Fruit fly (Drosophila melanogaster): ENCODE results near the gene CG12241.

CG12241 gene

DNA sequence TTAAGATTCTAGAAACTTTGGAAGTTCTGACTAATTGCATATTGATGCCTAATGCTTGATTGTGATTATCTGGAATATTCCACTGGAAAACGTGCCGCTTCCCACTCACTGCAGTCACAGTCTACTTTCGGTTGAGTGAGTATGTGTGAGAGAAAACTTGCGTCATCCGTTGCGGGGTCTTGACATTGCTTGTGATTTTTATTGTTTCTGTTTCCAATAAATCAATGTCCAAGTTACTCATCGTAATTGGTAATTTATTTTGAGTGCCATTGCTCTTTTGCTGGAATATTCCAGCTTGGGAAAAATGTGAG, 23.9 kb downstream of the CG12241 start:
- TF ChIP-seq tj (GFP tag; optimal IDR thresholded peaks at IDR 0.05) (no peak), kay (GFP tag; ENCODE audit: borderline replicate concordance) (peak; percentile 51)

DNA sequence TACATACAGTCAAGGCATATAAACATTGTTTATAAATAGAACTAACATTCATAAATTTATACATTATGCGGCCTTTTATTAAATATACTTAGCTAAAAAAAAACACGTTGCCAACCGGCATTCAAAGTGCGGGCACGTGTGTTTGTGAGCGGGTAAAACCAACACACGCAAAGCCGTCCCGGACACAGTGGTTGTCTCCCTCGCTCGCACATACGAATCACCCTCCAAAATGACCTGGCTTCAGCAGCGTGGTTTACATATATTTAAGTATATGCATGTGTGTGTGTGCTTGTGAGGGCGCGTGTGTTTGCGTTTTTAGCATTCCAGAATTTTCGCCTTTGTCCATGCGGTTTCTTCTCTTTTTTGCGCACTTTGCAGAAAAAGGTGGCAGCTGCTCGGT, 24.4 kb downstream of the CG12241 start:
- TF ChIP-seq Hr96 (GFP tag; optimal IDR thresholded peaks at IDR 0.05) (peak; percentile 38), ovo (GFP tag; optimal IDR thresholded peaks at IDR 0.05) (peak; percentile 28), Clk (GFP tag; optimal IDR thresholded peaks at IDR 0.05) (no peak), CG1620 (GFP tag; optimal IDR thresholded peaks at IDR 0.05) (no peak), tj (GFP tag; optimal IDR thresholded peaks at IDR 0.05) (peak; percentile 80), CG11617 (GFP tag; optimal IDR thresholded peaks at IDR 0.05) (no peak), CG5204 (GFP tag; optimal IDR thresholded peaks at IDR 0.05) (peak; percentile 29), CG12768 (GFP tag; optimal IDR thresholded peaks at IDR 0.05) (peak; percentile 48), Mnt (GFP tag; optimal IDR thresholded peaks at IDR 0.05) (peak; percentile 96), CG7101 (tag; optimal IDR thresholded peaks at IDR 0.05) (no peak)

DNA sequence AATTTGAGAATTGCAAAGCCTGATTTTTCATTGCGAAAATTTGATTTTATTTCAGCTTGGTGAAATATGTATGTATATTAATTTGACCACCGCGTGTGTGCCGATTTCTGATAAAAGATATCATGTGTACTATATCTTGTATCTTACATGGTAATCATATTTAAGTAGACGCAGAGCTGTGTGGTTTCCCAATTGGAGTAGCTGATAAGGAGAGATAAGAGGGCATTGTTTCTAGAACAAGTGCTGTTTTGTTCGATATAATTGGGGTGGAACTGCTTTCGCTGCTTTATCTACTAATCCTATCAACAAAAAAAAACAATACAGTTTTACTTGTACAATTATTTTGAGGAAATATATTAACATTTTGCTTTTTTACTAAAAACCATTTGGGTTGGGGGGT, 27.5 kb downstream of the CG12241 start:
- TF ChIP-seq pad (GFP tag; optimal IDR thresholded peaks at IDR 0.05) (no peak), CG12768 (GFP tag; optimal IDR thresholded peaks at IDR 0.05) (peak; percentile 18), tj (GFP tag; optimal IDR thresholded peaks at IDR 0.05) (peak; percentile 24), CG7101 (tag; optimal IDR thresholded peaks at IDR 0.05) (peak; percentile 18)

DNA sequence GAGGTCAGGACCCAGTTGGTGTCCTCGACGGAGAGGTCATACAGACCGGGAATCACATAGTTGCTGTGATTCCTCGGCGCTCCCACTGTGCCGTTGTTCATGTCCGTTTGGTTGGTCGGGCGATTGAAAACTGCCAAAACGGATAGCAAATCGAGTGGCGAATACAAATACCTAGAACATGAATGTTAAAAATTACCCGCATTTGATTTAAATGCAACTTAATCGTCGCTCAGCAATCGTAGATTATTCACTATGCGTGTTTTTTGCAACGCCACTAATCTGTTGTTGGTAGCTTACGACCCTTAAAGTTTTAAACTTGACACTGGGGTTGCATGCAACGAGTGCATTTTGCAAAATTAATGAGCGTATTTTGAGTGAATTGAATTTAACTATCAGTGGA, 30.0 kb downstream of the CG12241 start, which contains the start of gene Amt:
Gene Amt (minus strand): TSS at position 101 of the 400 bp plus-strand sequence.
- TF ChIP-seq CG33017 (tag; optimal IDR thresholded peaks at IDR 0.05): no peak
- TF ChIP-seq Crg-1 (GFP tag; optimal IDR thresholded peaks at IDR 0.05): no peak
- no peak for TF ChIP-seq CG14711 (tag; optimal IDR thresholded peaks at IDR 0.05)
- no peak for TF ChIP-seq CG7101 (tag; optimal IDR thresholded peaks at IDR 0.05)
- TF ChIP-seq Clk (GFP tag; optimal IDR thresholded peaks at IDR 0.05): no peak
- TF ChIP-seq CG11617 (GFP tag; optimal IDR thresholded peaks at IDR 0.05): no peak
- TF ChIP-seq kay (GFP tag; ENCODE audit: borderline replicate concordance): no peak
- no peak for TF ChIP-seq ovo (GFP tag; optimal IDR thresholded peaks at IDR 0.05)

DNA sequence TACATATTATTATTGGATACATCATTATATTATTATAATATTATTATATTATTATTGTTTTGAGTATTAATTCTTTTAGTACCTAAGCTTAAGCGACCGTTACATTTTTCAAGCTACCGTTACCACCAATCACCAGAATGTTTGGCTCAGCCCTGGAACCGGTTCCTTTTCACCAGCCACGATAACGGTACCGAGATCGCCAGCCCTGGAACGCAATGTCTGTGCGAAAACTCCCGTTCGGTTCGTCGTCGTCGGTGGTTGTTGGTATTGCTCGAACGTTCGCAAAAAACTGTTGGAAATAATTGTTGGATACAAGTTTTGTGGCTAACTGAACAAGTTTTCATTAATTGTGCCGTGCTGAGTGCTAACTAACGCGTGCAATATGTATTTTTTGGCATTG, 30.7 kb downstream of the CG12241 start, which contains the start of gene CG42404:
Gene CG42404 (plus strand): TSS at position 360 of the 400 bp plus-strand sequence.
- no peak for TF ChIP-seq CG1620 (GFP tag; optimal IDR thresholded peaks at IDR 0.05)
- peak; percentile 39 for TF ChIP-seq ovo (GFP tag; optimal IDR thresholded peaks at IDR 0.05)

DNA sequence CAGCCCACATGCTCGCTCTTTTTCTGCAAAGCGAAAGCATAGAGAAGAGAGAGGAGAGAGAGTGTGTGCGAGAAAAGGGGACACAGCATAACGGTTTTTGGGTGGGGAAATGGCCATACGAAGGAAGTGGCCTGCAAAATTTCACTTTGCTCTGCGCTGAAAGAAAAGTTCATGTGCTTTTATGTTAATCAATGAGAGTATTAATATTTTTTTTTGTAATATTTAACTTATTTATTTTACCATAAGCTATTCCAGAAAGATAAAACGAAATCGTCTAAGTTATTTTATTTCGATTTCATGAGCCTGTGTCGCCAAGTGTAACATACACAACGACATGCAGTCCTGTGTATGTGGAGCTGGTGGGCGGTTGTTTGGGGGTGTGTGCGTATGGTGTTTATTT, 31.4 kb downstream of the CG12241 start:
- TF ChIP-seq Crg-1 (GFP tag; optimal IDR thresholded peaks at IDR 0.05): no peak
- TF ChIP-seq CG14711 (tag; optimal IDR thresholded peaks at IDR 0.05): peak; percentile 47
- peak; percentile 83 for TF ChIP-seq pad (GFP tag; optimal IDR thresholded peaks at IDR 0.05)
- no peak for TF ChIP-seq ovo (GFP tag; optimal IDR thresholded peaks at IDR 0.05)
- TF ChIP-seq CG33017 (tag; optimal IDR thresholded peaks at IDR 0.05): peak; percentile 88
- TF ChIP-seq tj (GFP tag; optimal IDR thresholded peaks at IDR 0.05): peak; percentile 19
- TF ChIP-seq bab1 (GFP tag; optimal IDR thresholded peaks at IDR 0.05): no peak
- peak; percentile 24 for TF ChIP-seq cic (GFP tag; optimal IDR thresholded peaks at IDR 0.05)
- TF ChIP-seq CG12768 (GFP tag; optimal IDR thresholded peaks at IDR 0.05): peak; percentile 51
- TF ChIP-seq CG7101 (tag; optimal IDR thresholded peaks at IDR 0.05): peak; percentile 69
- TF ChIP-seq Clk (GFP tag; optimal IDR thresholded peaks at IDR 0.05): peak; percentile 39
- TF ChIP-seq toe (GFP tag; optimal IDR thresholded peaks at IDR 0.05): no peak
- TF ChIP-seq kay (GFP tag; ENCODE audit: borderline replicate concordance): no peak
- peak; percentile 58 for TF ChIP-seq CG11617 (GFP tag; optimal IDR thresholded peaks at IDR 0.05)
- TF ChIP-seq cnc (optimal IDR thresholded peaks at IDR 0.05): no peak
- TF ChIP-seq Hr96 (GFP tag; optimal IDR thresholded peaks at IDR 0.05): no peak
- TF ChIP-seq CG7045 (GFP tag; optimal IDR thresholded peaks at IDR 0.05): peak; percentile 57
- TF ChIP-seq Mnt (GFP tag; optimal IDR thresholded peaks at IDR 0.05): peak; percentile 21
- no peak for TF ChIP-seq CG1620 (GFP tag; optimal IDR thresholded peaks at IDR 0.05)
- peak; percentile 63 for TF ChIP-seq CG5204 (GFP tag; optimal IDR thresholded peaks at IDR 0.05)

DNA sequence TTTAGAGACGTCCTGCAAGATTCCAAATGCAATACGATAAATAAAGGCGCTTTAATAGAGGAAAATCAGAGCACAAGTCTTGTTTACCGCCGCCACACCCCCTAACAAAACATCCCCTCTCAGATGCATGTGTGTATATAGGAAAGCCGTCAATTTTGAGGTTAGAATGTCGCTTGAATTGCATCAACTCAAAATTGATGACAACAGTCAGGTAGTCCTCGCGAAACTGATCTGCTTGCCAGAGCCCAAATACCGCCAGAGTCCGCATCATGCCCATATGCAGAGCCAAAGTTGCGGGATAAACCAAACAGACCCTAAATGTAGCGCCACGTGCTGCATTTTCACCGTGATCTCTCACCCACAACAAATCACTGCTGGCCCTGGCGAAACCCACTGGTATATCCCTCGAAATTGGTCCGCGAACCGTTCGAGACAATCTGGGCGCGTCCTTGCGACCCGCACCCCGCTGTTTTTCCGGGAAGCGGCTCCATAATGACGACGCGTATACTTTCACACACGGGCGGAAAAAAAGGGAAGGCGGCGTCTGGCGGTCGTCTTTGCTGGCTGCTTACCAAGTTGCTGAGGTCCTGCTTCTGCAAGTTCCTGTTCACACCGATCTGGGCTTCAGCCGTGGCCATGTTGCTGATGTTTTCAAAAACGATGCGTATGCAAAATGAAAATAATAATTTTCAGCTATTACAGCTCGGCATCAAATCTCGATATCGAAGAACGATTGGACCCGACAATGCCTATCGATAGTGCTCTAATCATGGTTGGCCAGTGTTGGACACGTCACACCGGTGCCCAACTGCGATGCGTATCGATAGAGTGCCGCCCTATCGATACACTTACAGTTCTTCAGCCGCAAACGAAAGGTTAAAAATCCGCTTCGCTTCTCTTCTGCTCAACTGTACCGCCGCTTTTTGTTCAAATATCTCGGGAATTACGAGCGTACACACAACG, 43.9 kb downstream of the CG12241 start, which contains the start of the genes eIF2gamma and Set:
Gene eIF2gamma (minus strand): TSS at position 749 of the 963 bp plus-strand sequence.
Gene Set (plus strand): TSS at position 843 of the 963 bp plus-strand sequence.
- no peak for TF ChIP-seq kay (GFP tag; ENCODE audit: borderline replicate concordance)
- no peak for TF ChIP-seq CG5204 (GFP tag; optimal IDR thresholded peaks at IDR 0.05)
- TF ChIP-seq tj (GFP tag; optimal IDR thresholded peaks at IDR 0.05): peak; percentile 72
- no peak for TF ChIP-seq CG7045 (GFP tag; optimal IDR thresholded peaks at IDR 0.05)
- peak; percentile 61 for TF ChIP-seq CG7101 (tag; optimal IDR thresholded peaks at IDR 0.05)
- TF ChIP-seq Hr96 (GFP tag; optimal IDR thresholded peaks at IDR 0.05): no peak
- TF ChIP-seq toe (GFP tag; optimal IDR thresholded peaks at IDR 0.05): no peak
- peak; percentile 63 for TF ChIP-seq pad (GFP tag; optimal IDR thresholded peaks at IDR 0.05)
- TF ChIP-seq Clk (GFP tag; optimal IDR thresholded peaks at IDR 0.05): peak; percentile 60
- peak; percentile 55 for TF ChIP-seq bab1 (GFP tag; optimal IDR thresholded peaks at IDR 0.05)
- TF ChIP-seq CG14711 (tag; optimal IDR thresholded peaks at IDR 0.05): peak; percentile 26
- peak; percentile 79 for TF ChIP-seq Mnt (GFP tag; optimal IDR thresholded peaks at IDR 0.05)
- peak; percentile 68 for TF ChIP-seq CG1620 (GFP tag; optimal IDR thresholded peaks at IDR 0.05)
- no peak for TF ChIP-seq cnc (optimal IDR thresholded peaks at IDR 0.05)
- peak; percentile 41 for TF ChIP-seq CG12768 (GFP tag; optimal IDR thresholded peaks at IDR 0.05)
- no peak for TF ChIP-seq CG11617 (GFP tag; optimal IDR thresholded peaks at IDR 0.05)
- TF ChIP-seq cic (GFP tag; optimal IDR thresholded peaks at IDR 0.05): no peak
- peak; percentile 30 for TF ChIP-seq Crg-1 (GFP tag; optimal IDR thresholded peaks at IDR 0.05)
- peak; percentile 47 for TF ChIP-seq ovo (GFP tag; optimal IDR thresholded peaks at IDR 0.05)
- peak; percentile 29 for TF ChIP-seq CG33017 (tag; optimal IDR thresholded peaks at IDR 0.05)

Data from whole organism, adult.